Worm (Caenorhabditis elegans): ENCODE data around the gene pigx-1.

Gene pigx-1

ce11 chrX:1081927-1082326 lies 14.9 kb downstream of the pigx-1 start:
- TF ChIP-seq nfya-1 (tag; optimal IDR thresholded peaks at IDR 0.05) (peak; percentile 17), hlh-6 (tag; optimal IDR thresholded peaks at IDR 0.05) (peak; percentile 60), ceh-24 (tag; optimal IDR thresholded peaks at IDR 0.05) (no peak), elt-4 (tag; optimal IDR thresholded peaks at IDR 0.05) (peak; percentile 3), rnt-1 (tag; optimal IDR thresholded peaks at IDR 0.05) (peak; percentile 88), ceh-34 (tag; optimal IDR thresholded peaks at IDR 0.05) (peak; percentile 11), sox-2 (GFP tag; IDR thresholded peaks at IDR 0.05) (no peak), lim-6 (tag; optimal IDR thresholded peaks at IDR 0.05) (peak; percentile 68), tbx-2 (tag; optimal IDR thresholded peaks at IDR 0.05) (no peak), ceh-18 (tag; optimal IDR thresholded peaks at IDR 0.05) (peak; percentile 69)

- no peak for TF ChIP-seq che-1 (tag; optimal IDR thresholded peaks at IDR 0.05)
- no peak for TF ChIP-seq fkh-6 (tag; optimal IDR thresholded peaks at IDR 0.05)
- TF ChIP-seq mec-3 (tag; optimal IDR thresholded peaks at IDR 0.05; ENCODE audit: borderline replicate concordance), result no peak
- TF ChIP-seq unc-55 (GFP tag; optimal IDR thresholded peaks at IDR 0.05), result peak; percentile 23
- no peak for TF ChIP-seq pag-3 (tag; optimal IDR thresholded peaks at IDR 0.05; ENCODE audit: borderline replicate concordance)
- no peak for TF ChIP-seq pax-1 (tag; optimal IDR thresholded peaks at IDR 0.05)
- no peak for TF ChIP-seq C08G9.2 (tag; optimal IDR thresholded peaks at IDR 0.05)
Measured at ce11 chrX:1080549-1080948, 16.3 kb downstream of the pigx-1 start, which contains the start of gene pfn-3. Gene pfn-3 (minus strand): TSS chrX:1080649.

- no peak for TF ChIP-seq ceh-19 (GFP tag; optimal IDR thresholded peaks at IDR 0.05)
- no peak for TF ChIP-seq pat-9 (tag; optimal IDR thresholded peaks at IDR 0.05)
- no peak for TF ChIP-seq pha-4 (tag; optimal IDR thresholded peaks at IDR 0.05)
- TF ChIP-seq T23F11.4 (GFP tag; optimal IDR thresholded peaks at IDR 0.05), result no peak
- no peak for TF ChIP-seq elt-2 (tag; optimal IDR thresholded peaks at IDR 0.05)
- no peak for TF ChIP-seq ceh-48 (tag; optimal IDR thresholded peaks at IDR 0.05)
Measured at ce11 chrX:1072152-1072551, 24.7 kb downstream of the pigx-1 start, which contains the start of gene lim-6. Gene lim-6 (plus strand): TSS chrX:1072452.

ce11 chrX:1068986-1069385 lies 27.8 kb downstream of the pigx-1 start, which contains the start of gene mksr-1:
Gene mksr-1 (minus strand): TSS chrX:1069129.
- no peak for TF ChIP-seq ttx-3 (tag; optimal IDR thresholded peaks at IDR 0.05)
- no peak for TF ChIP-seq lim-6 (tag; optimal IDR thresholded peaks at IDR 0.05)
- no peak for TF ChIP-seq gmeb-2 (tag; optimal IDR thresholded peaks at IDR 0.05)
- TF ChIP-seq unc-3 (GFP tag; conservative IDR thresholded peaks at IDR 0.05), result no peak
- TF ChIP-seq unc-3 (tag; optimal IDR thresholded peaks at IDR 0.05), result no peak
- no peak for TF ChIP-seq ceh-19 (GFP tag; optimal IDR thresholded peaks at IDR 0.05)
- no peak for TF ChIP-seq tbx-2 (tag; optimal IDR thresholded peaks at IDR 0.05)
- no peak for TF ChIP-seq ceh-6 (GFP tag; optimal IDR thresholded peaks at IDR 0.05)
- no peak for TF ChIP-seq sox-2 (GFP tag; IDR thresholded peaks at IDR 0.05)

- TF ChIP-seq pros-1 (tag; optimal IDR thresholded peaks at IDR 0.05) (peak; percentile 61), ceh-2 (tag; optimal IDR thresholded peaks at IDR 0.05) (no peak), tbx-2 (tag; optimal IDR thresholded peaks at IDR 0.05) (peak; percentile 61), sdc-2 (tag; optimal IDR thresholded peaks at IDR 0.05) (peak; percentile 60), ceh-9 (tag; optimal IDR thresholded peaks at IDR 0.05) (no peak), eyg-1 (tag; optimal IDR thresholded peaks at IDR 0.05) (no peak), syd-9 (tag; optimal IDR thresholded peaks at IDR 0.05) (peak; percentile 55), ceh-30 (tag; optimal IDR thresholded peaks at IDR 0.05) (no peak), ceh-34 (tag; optimal IDR thresholded peaks at IDR 0.05) (peak; percentile 71), pqm-1 (tag; optimal IDR thresholded peaks at IDR 0.05) (no peak), ceh-48 (tag; optimal IDR thresholded peaks at IDR 0.05) (peak; percentile 30), lin-11 (tag; optimal IDR thresholded peaks at IDR 0.05) (no peak), ttx-3 (tag; optimal IDR thresholded peaks at IDR 0.05) (no peak), ceh-18 (tag; optimal IDR thresholded peaks at IDR 0.05) (peak; percentile 80), K02D7.2 (tag; optimal IDR thresholded peaks at IDR 0.05) (no peak), unc-42 (tag; optimal IDR thresholded peaks at IDR 0.05) (peak; percentile 84), sox-2 (GFP tag; IDR thresholded peaks at IDR 0.05) (no peak), elt-4 (tag; optimal IDR thresholded peaks at IDR 0.05) (no peak), ama-1 (optimal IDR thresholded peaks at IDR 0.05) (no peak), tbx-7 (tag; optimal IDR thresholded peaks at IDR 0.05) (no peak), ceh-6 (GFP tag; optimal IDR thresholded peaks at IDR 0.05) (no peak), hlh-30 (tag; optimal IDR thresholded peaks at IDR 0.05; ENCODE audit: insufficient read depth) (no peak), fkh-6 (tag; optimal IDR thresholded peaks at IDR 0.05) (peak; percentile 10), unc-3 (GFP tag; conservative IDR thresholded peaks at IDR 0.05) (0 out of 2 replicates have a peak, but pooled peaks have one; percentile 5), unc-3 (tag; optimal IDR thresholded peaks at IDR 0.05) (peak; percentile 61), elt-2 (tag; optimal IDR thresholded peaks at IDR 0.05) (no peak), fkh-10 (GFP tag; optimal IDR thresholded peaks at IDR 0.05) (no peak), unc-86 (tag; optimal IDR thresholded peaks at IDR 0.05) (no peak)
Measured at ce11 chrX:1064064-1064463, 32.7 kb downstream of the pigx-1 start.
